Fruit fly (Drosophila melanogaster) Kc167 (cell line): ENCODE data around the gene mRpL36.

Experiments
- Myc ChIP-seq: fragments of >200 bp; optimal IDR thresholded peaks from 2 replicates; lab custom pipeline; 2017; ENCODE audit warnings: missing external identifiers
- Sin3A ChIP-seq: fragments of >200 bp; optimal IDR thresholded peaks from 2 replicates; lab custom pipeline; 2018; ENCODE audit warnings: missing external identifiers
- h ChIP-seq: fragments of >200 bp; optimal IDR thresholded peaks from 3 replicates; lab custom pipeline; 2018; ENCODE audit warnings: missing external identifiers
- insv ChIP-seq: fragments of >200 bp; optimal IDR thresholded peaks from 3 replicates; lab custom pipeline; 2018; ENCODE audit warnings: missing external identifiers
- psq ChIP-seq: fragments of >200 bp; optimal IDR thresholded peaks from 2 replicates; lab custom pipeline; 2017; ENCODE audit warnings: missing external identifiers
- ttk ChIP-seq: sonication (Bioruptor generic); optimal IDR thresholded peaks from 2 replicates; lab custom pipeline; 2017; ENCODE audit warnings: missing external identifiers

- no peak for TF ChIP-seq insv (lab: Kevin White, UChicago)
- no peak for TF ChIP-seq ttk (lab: Kevin White, UChicago)
- TF ChIP-seq h (lab: Kevin White, UChicago): no peak
- TF ChIP-seq Sin3A (lab: Kevin White, UChicago): no peak
- TF ChIP-seq Myc: no peak
- no peak for TF ChIP-seq psq (lab: Kevin White, UChicago)
Observed at dm6 chr3L:8155324-8155723, 30.4 kb upstream of the mRpL36 start.
